Fruit fly (Drosophila melanogaster) whole organism, wandering third instar larva: ENCODE measurements around the gene Set.

Experiments used
- Abd-B ChIP-seq: fragments of >200 bp; optimal IDR thresholded peaks from 2 replicates; lab custom pipeline; 2017; ENCODE audit warnings: missing biosample characterization, missing genetic modification characterization
- CG32264 ChIP-seq: fragments of 200-800 bp; sonication (Bioruptor generic); optimal IDR thresholded peaks from 2 replicates; lab custom pipeline; 2016; ENCODE audit warnings: missing biosample characterization, missing genetic modification characterization
- CG9705 ChIP-seq: fragments of 200-800 bp; sonication (Bioruptor generic); optimal IDR thresholded peaks from 2 replicates; lab custom pipeline; 2018; ENCODE audit warnings: missing biosample characterization, mild to moderate bottlenecking, missing genetic modification characterization
- CrebA ChIP-seq: fragments of 200-800 bp; sonication (Bioruptor generic); optimal IDR thresholded peaks from 2 replicates; lab custom pipeline; 2016; ENCODE audit warnings: missing biosample characterization, mild to moderate bottlenecking, missing genetic modification characterization, borderline replicate concordance
- Dfd ChIP-seq: fragments of >200 bp; optimal IDR thresholded peaks from 2 replicates; lab custom pipeline; 2017; ENCODE audit warnings: missing biosample characterization, missing genetic modification characterization
- Dif ChIP-seq: fragments of 200-275, 200-300 bp; sonication (Bioruptor generic); optimal IDR thresholded peaks from 2 replicates; lab custom pipeline; 2018; ENCODE audit warnings: missing biosample characterization, missing genetic modification characterization; ENCODE audit not compliant: partially characterized antibody
- GATAd ChIP-seq: sonication (Bioruptor generic); optimal IDR thresholded peaks from 2 replicates; lab custom pipeline; 2016; ENCODE audit warnings: missing biosample characterization, missing genetic modification characterization
- HLH106 ChIP-seq: fragments of 200-800 bp; optimal IDR thresholded peaks from 3 replicates; lab custom pipeline; 2019; ENCODE audit warnings: missing biosample characterization, mild to moderate bottlenecking, missing genetic modification characterization, moderate library complexity
- Hnf4 ChIP-seq: fragments of 200-800 bp; sonication (Bioruptor generic); optimal IDR thresholded peaks from 2 replicates; lab custom pipeline; 2016; ENCODE audit warnings: missing biosample characterization, mild to moderate bottlenecking, missing genetic modification characterization
- Hr78 ChIP-seq: fragments of >200 bp; optimal IDR thresholded peaks from 2 replicates; lab custom pipeline; 2017; ENCODE audit warnings: missing biosample characterization, missing genetic modification characterization
- Hr83 ChIP-seq: fragments of 200-300 bp; sonication (Bioruptor generic); optimal IDR thresholded peaks from 2 replicates; lab custom pipeline; 2016; ENCODE audit warnings: missing biosample characterization, mild to moderate bottlenecking, missing genetic modification characterization, moderate library complexity; ENCODE audit not compliant: poor library complexity, severe bottlenecking
- Jra ChIP-seq: sonication (Bioruptor generic); optimal IDR thresholded peaks from 2 replicates; lab custom pipeline; 2016; ENCODE audit warnings: missing biosample characterization, missing genetic modification characterization
- Mio ChIP-seq: sonication (Bioruptor generic); optimal IDR thresholded peaks from 2 replicates; lab custom pipeline; 2016; ENCODE audit warnings: missing biosample characterization, missing genetic modification characterization
- Myc ChIP-seq: fragments of >200 bp; optimal IDR thresholded peaks from 2 replicates; lab custom pipeline; 2017
- N ChIP-seq: fragments of >200 bp; optimal IDR thresholded peaks from 2 replicates; lab custom pipeline; 2018; ENCODE audit warnings: missing biosample characterization, missing external identifiers, missing genetic modification characterization
- OdsH ChIP-seq: fragments of 200-800 bp; sonication (Bioruptor generic); optimal IDR thresholded peaks from 2 replicates; lab custom pipeline; 2016; ENCODE audit warnings: missing biosample characterization, mild to moderate bottlenecking, missing genetic modification characterization
- Rel ChIP-seq, 2 experiments: fragments of 200-800 bp; sonication (Bioruptor generic) in 1 of 2; optimal IDR thresholded peaks; 2 replicates in 1 of 2; 3 replicates in 1 of 2; lab custom pipeline; 2016 to 2019; ENCODE audit warnings: mild to moderate bottlenecking in 2 of 2, missing biosample characterization in 2 of 2, missing genetic modification characterization in 2 of 2, moderate library complexity in 1 of 2
- Sp1 ChIP-seq: fragments of 200-800 bp; sonication (Bioruptor generic); optimal IDR thresholded peaks from 3 replicates; lab custom pipeline; 2019; ENCODE audit warnings: missing biosample characterization, mild to moderate bottlenecking, missing genetic modification characterization, moderate library complexity
- br ChIP-seq: fragments of 200-800 bp; sonication (Bioruptor generic); optimal IDR thresholded peaks from 2 replicates; lab custom pipeline; 2016; ENCODE audit warnings: missing biosample characterization, missing genetic modification characterization
- brk ChIP-seq: fragments of 200-800 bp; sonication (Bioruptor generic); optimal IDR thresholded peaks from 2 replicates; lab custom pipeline; 2016; ENCODE audit warnings: missing biosample characterization, mild to moderate bottlenecking, missing genetic modification characterization
- dmrt93B ChIP-seq: fragments of 200-800 bp; sonication (Bioruptor generic); optimal IDR thresholded peaks from 2 replicates; lab custom pipeline; 2018; ENCODE audit warnings: missing biosample characterization, mild to moderate bottlenecking, missing genetic modification characterization
- dsf ChIP-seq: sonication (Bioruptor generic); optimal IDR thresholded peaks from 2 replicates; lab custom pipeline; 2016; ENCODE audit warnings: missing biosample characterization, missing genetic modification characterization, borderline replicate concordance
- ey ChIP-seq: fragments of 200-800 bp; sonication (Bioruptor generic); optimal IDR thresholded peaks from 2 replicates; lab custom pipeline; 2016; ENCODE audit warnings: missing biosample characterization, missing genetic modification characterization
- foxo ChIP-seq, 2 experiments: fragments of 200-800 bp; sonication (Bioruptor generic); optimal IDR thresholded peaks; 2 replicates in 1 of 2; 3 replicates in 1 of 2; lab custom pipeline; 2016 to 2017; ENCODE audit warnings: missing biosample characterization in 2 of 2, missing genetic modification characterization in 2 of 2
- fru ChIP-seq: fragments of 200-800 bp; sonication (Bioruptor generic); optimal IDR thresholded peaks from 3 replicates; lab custom pipeline; 2016; ENCODE audit warnings: missing biosample characterization, mild to moderate bottlenecking, missing genetic modification characterization
- h ChIP-seq: fragments of 200-800 bp; sonication (Bioruptor generic); optimal IDR thresholded peaks from 3 replicates; lab custom pipeline; 2016; ENCODE audit warnings: missing biosample characterization, mild to moderate bottlenecking, missing genetic modification characterization
- pan ChIP-seq: fragments of >200 bp; optimal IDR thresholded peaks from 2 replicates; lab custom pipeline; 2017
- psq ChIP-seq: fragments of 200-800 bp; sonication (Bioruptor generic); optimal IDR thresholded peaks from 3 replicates; lab custom pipeline; 2017; ENCODE audit warnings: missing biosample characterization, mild to moderate bottlenecking, missing genetic modification characterization, moderate library complexity
- rgr ChIP-seq: fragments of 200-800 bp; sonication (Bioruptor generic); optimal IDR thresholded peaks from 3 replicates; lab custom pipeline; 2016; ENCODE audit warnings: missing biosample characterization, mild to moderate bottlenecking, missing genetic modification characterization
- sage ChIP-seq: fragments of 200-800 bp; sonication (Bioruptor generic); optimal IDR thresholded peaks from 2 replicates; lab custom pipeline; 2016; ENCODE audit warnings: missing biosample characterization, mild to moderate bottlenecking, missing genetic modification characterization
- sv ChIP-seq: fragments of 200-800 bp; sonication (Bioruptor generic); optimal IDR thresholded peaks from 3 replicates; lab custom pipeline; 2016; ENCODE audit warnings: missing biosample characterization, missing genetic modification characterization
- tai ChIP-seq: sonication (Bioruptor generic); optimal IDR thresholded peaks from 2 replicates; lab custom pipeline; 2016; ENCODE audit warnings: missing biosample characterization, missing genetic modification characterization
- usp ChIP-seq: fragments of >200 bp; optimal IDR thresholded peaks from 2 replicates; lab custom pipeline; 2017; ENCODE audit warnings: missing biosample characterization, missing genetic modification characterization
- woc ChIP-seq: sonication (Bioruptor generic); optimal IDR thresholded peaks from 2 replicates; lab custom pipeline; 2016; ENCODE audit warnings: missing biosample characterization, mild to moderate bottlenecking, missing genetic modification characterization

Gene Set

DNA sequence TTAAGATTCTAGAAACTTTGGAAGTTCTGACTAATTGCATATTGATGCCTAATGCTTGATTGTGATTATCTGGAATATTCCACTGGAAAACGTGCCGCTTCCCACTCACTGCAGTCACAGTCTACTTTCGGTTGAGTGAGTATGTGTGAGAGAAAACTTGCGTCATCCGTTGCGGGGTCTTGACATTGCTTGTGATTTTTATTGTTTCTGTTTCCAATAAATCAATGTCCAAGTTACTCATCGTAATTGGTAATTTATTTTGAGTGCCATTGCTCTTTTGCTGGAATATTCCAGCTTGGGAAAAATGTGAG, 20.4 kb upstream of the Set start:
- no peak for TF ChIP-seq h (GFP tag; lab: Kevin White, UChicago)
- no peak for TF ChIP-seq sv (GFP tag; lab: Kevin White, UChicago)
- TF ChIP-seq HLH106 (tag; lab: Kevin White, UChicago) = no peak

dm6 chr3R:15243452-15243851, 19.9 kb upstream of the Set start:
- peak; percentile 33 for TF ChIP-seq Jra
- TF ChIP-seq Dif = peak; percentile 48
- TF ChIP-seq Hnf4 (GFP tag; lab: Kevin White, UChicago) = no peak
- TF ChIP-seq brk (GFP tag; lab: Kevin White, UChicago) = peak; percentile 34
- no peak for TF ChIP-seq dsf (GFP tag; lab: Kevin White, UChicago)
- peak; percentile 69 for TF ChIP-seq N (GFP tag; lab: Kevin White, UChicago)
- TF ChIP-seq h (GFP tag; lab: Kevin White, UChicago) = peak; percentile 63
- peak; percentile 13 for TF ChIP-seq rgr (GFP tag; lab: Kevin White, UChicago)
- peak; percentile 56 for TF ChIP-seq Myc (lab: Kevin White, UChicago)
- TF ChIP-seq br (GFP tag; lab: Kevin White, UChicago) = no peak
- no peak for TF ChIP-seq dmrt93B (GFP tag; lab: Kevin White, UChicago)
- no peak for TF ChIP-seq tai (GFP tag; lab: Kevin White, UChicago)
- TF ChIP-seq sage = peak; percentile 60
- TF ChIP-seq Rel (GFP tag; optimal IDR thresholded peaks at IDR 0.05; lab: Kevin White, UChicago) = peak; percentile 9
- TF ChIP-seq Rel (tag; optimal IDR thresholded peaks at IDR 0.05; lab: Kevin White, UChicago) = peak; percentile 34
- peak; percentile 0 for TF ChIP-seq fru (GFP tag; lab: Kevin White, UChicago)
- TF ChIP-seq Hr78 (GFP tag; lab: Kevin White, UChicago) = peak; percentile 29
- peak; percentile 30 for TF ChIP-seq CG32264 (GFP tag; lab: Kevin White, UChicago)
- peak; percentile 4 for TF ChIP-seq ey
- TF ChIP-seq, all 38 proteins: peak for 13

- no peak for TF ChIP-seq OdsH (GFP tag; lab: Kevin White, UChicago)
- peak; percentile 8 for TF ChIP-seq Sp1
- TF ChIP-seq woc (GFP tag; lab: Kevin White, UChicago) = no peak
- TF ChIP-seq foxo (GFP tag; optimal IDR thresholded peaks at IDR 0.05; lab: Kevin White, UChicago) = peak in 1 of 2 experiments; percentile 22
- TF ChIP-seq Hr83 (GFP tag; lab: Kevin White, UChicago) = no peak
- TF ChIP-seq br (GFP tag; lab: Kevin White, UChicago) = peak; percentile 4
- TF ChIP-seq Rel (GFP tag; optimal IDR thresholded peaks at IDR 0.05; lab: Kevin White, UChicago) = no peak
- peak; percentile 98 for TF ChIP-seq Rel (tag; optimal IDR thresholded peaks at IDR 0.05; lab: Kevin White, UChicago)
- peak; percentile 9 for TF ChIP-seq Jra
- no peak for TF ChIP-seq GATAd (GFP tag; lab: Kevin White, UChicago)
- TF ChIP-seq h (GFP tag; lab: Kevin White, UChicago) = peak; percentile 7
- TF ChIP-seq usp (GFP tag; lab: Kevin White, UChicago) = no peak
These were observed 16.8 kb upstream of the Set start for dm6 chr3R:15246601-15247000.

- TF ChIP-seq sage (no peak), Dfd (no peak), Abd-B (no peak), GATAd (GFP tag; lab: Kevin White, UChicago) (no peak), h (GFP tag; lab: Kevin White, UChicago) (no peak)
These were observed 14.3 kb upstream of the Set start, which contains the start of gene Amt for dm6 chr3R:15249037-15249436. TSS of gene Amt (minus strand) at chr3R:15249137.

dm6 chr3R:15249735-15250134, 13.6 kb upstream of the Set start, which contains the start of gene CG42404:
TSS of gene CG42404 (plus strand) at chr3R:15250094.
- TF ChIP-seq rgr (GFP tag; lab: Kevin White, UChicago) (no peak), psq (GFP tag; lab: Kevin White, UChicago) (no peak), CrebA (GFP tag; lab: Kevin White, UChicago) (no peak), Myc (lab: Kevin White, UChicago) (no peak), pan (lab: Kevin White, UChicago) (no peak), dsf (GFP tag; lab: Kevin White, UChicago) (no peak), HLH106 (tag; lab: Kevin White, UChicago) (no peak), Sp1 (no peak), woc (GFP tag; lab: Kevin White, UChicago) (no peak), CG9705 (GFP tag; lab: Kevin White, UChicago) (no peak), Mio (GFP tag; lab: Kevin White, UChicago) (no peak), Hr78 (GFP tag; lab: Kevin White, UChicago) (no peak), sv (GFP tag; lab: Kevin White, UChicago) (no peak), foxo (GFP tag; optimal IDR thresholded peaks at IDR 0.05; lab: Kevin White, UChicago) (no peak), tai (GFP tag; lab: Kevin White, UChicago) (no peak)
- TF ChIP-seq, all 38 proteins: peak for 0
